Worm (Caenorhabditis elegans) whole organism, L3 larva: Measurements from ENCODE around the gene Y54G2A.13.

Experiments
- R02D3.7 ChIP-seq: fragments of 150-350 bp; optimal IDR thresholded peaks from 2 replicates; lab custom pipeline; 2014; ENCODE audit warnings: missing biosample characterization, missing genetic modification characterization
- ZK546.5 ChIP-seq: sonication (generic microtip); optimal IDR thresholded peaks from 2 replicates; lab custom pipeline; 2017; ENCODE audit warnings: missing biosample characterization, missing genetic modification characterization
- ama-1 ChIP-seq: fragments of 150-350 bp; optimal IDR thresholded peaks from 2 replicates; lab custom pipeline; 2018
- ceh-16 ChIP-seq: sonication (generic microtip); optimal IDR thresholded peaks from 2 replicates; lab custom pipeline; 2017; ENCODE audit warnings: missing biosample characterization, missing genetic modification characterization
- ceh-28 ChIP-seq: fragments of 150-350 bp; optimal IDR thresholded peaks from 2 replicates; lab custom pipeline; 2014; ENCODE audit warnings: missing biosample characterization, missing genetic modification reagents, missing genetic modification characterization
- ceh-9 ChIP-seq: sonication (generic microtip); optimal IDR thresholded peaks from 2 replicates; lab custom pipeline; 2018; ENCODE audit warnings: missing biosample characterization, missing genetic modification characterization
- daf-12 ChIP-seq: fragments of 150-350 bp; optimal IDR thresholded peaks from 2 replicates; lab custom pipeline; 2014; ENCODE audit warnings: missing biosample characterization, missing genetic modification reagents, missing genetic modification characterization
- egl-27 ChIP-seq: sonication (generic microtip); optimal IDR thresholded peaks from 4 replicates; lab custom pipeline; 2017; ENCODE audit warnings: missing biosample characterization, missing genetic modification reagents, missing genetic modification characterization
- egl-5 ChIP-seq: fragments of 150-350 bp; optimal IDR thresholded peaks from 2 replicates; lab custom pipeline; 2017; ENCODE audit warnings: missing biosample characterization, missing genetic modification reagents, missing genetic modification characterization, inconsistent platforms
- elt-1 ChIP-seq: fragments of 150-350 bp; optimal IDR thresholded peaks from 2 replicates; lab custom pipeline; 2014; ENCODE audit warnings: missing biosample characterization, missing genetic modification characterization
- elt-2 ChIP-seq: sonication (generic microtip); optimal IDR thresholded peaks from 2 replicates; lab custom pipeline; 2016; ENCODE audit warnings: missing genetic modification reagents, mild to moderate bottlenecking, missing genetic modification characterization, missing compliant biosample characterization
- eor-1 ChIP-seq, 2 experiments: fragments of 150-350 bp; optimal IDR thresholded peaks; 2 replicates each; lab custom pipeline; 2014 to 2018; ENCODE audit warnings: missing biosample characterization in 2 of 2, missing genetic modification characterization in 2 of 2
- fkh-10 ChIP-seq: sonication (generic microtip); optimal IDR thresholded peaks from 2 replicates; lab custom pipeline; 2017; ENCODE audit warnings: missing biosample characterization, missing genetic modification reagents, missing genetic modification characterization
- fkh-2 ChIP-seq: fragments of 150-350 bp; optimal IDR thresholded peaks from 2 replicates; lab custom pipeline; 2014; ENCODE audit warnings: missing biosample characterization, missing genetic modification reagents, missing genetic modification characterization
- fos-1 ChIP-seq: fragments of 150-350 bp; optimal IDR thresholded peaks from 2 replicates; lab custom pipeline; 2014; ENCODE audit warnings: missing biosample characterization, missing genetic modification characterization
- hmg-11 ChIP-seq: sonication (generic microtip); optimal IDR thresholded peaks from 2 replicates; lab custom pipeline; 2016; ENCODE audit warnings: missing genetic modification characterization, missing compliant biosample characterization
- jun-1 ChIP-seq: fragments of 150-350 bp; optimal IDR thresholded peaks from 2 replicates; lab custom pipeline; 2014; ENCODE audit warnings: missing biosample characterization, missing genetic modification reagents, missing genetic modification characterization
- lin-39 ChIP-seq: fragments of 150-350 bp; optimal IDR thresholded peaks from 2 replicates; lab custom pipeline; 2018; ENCODE audit warnings: missing biosample characterization, missing genetic modification reagents, missing genetic modification characterization
- lsy-12 ChIP-seq: sonication (generic microtip); optimal IDR thresholded peaks from 2 replicates; lab custom pipeline; 2016; ENCODE audit warnings: mild to moderate bottlenecking, missing genetic modification characterization, missing compliant biosample characterization
- mml-1 ChIP-seq: fragments of 150-350 bp; sonication (generic microtip); optimal IDR thresholded peaks from 3 replicates; lab custom pipeline; 2014; ENCODE audit warnings: missing biosample characterization, missing genetic modification characterization
- nfya-1 ChIP-seq: sonication (generic microtip); optimal IDR thresholded peaks from 2 replicates; lab custom pipeline; 2017; ENCODE audit warnings: missing genetic modification characterization, mild to moderate bottlenecking, missing compliant biosample characterization, antibody characterized with exemption, moderate library complexity; ENCODE audit not compliant: insufficient read depth
- nhr-11 ChIP-seq: fragments of 150-350 bp; optimal IDR thresholded peaks from 2 replicates; lab custom pipeline; 2014; ENCODE audit warnings: missing biosample characterization, missing genetic modification characterization
- nhr-12 ChIP-seq: fragments of 150-350 bp; optimal IDR thresholded peaks from 2 replicates; lab custom pipeline; 2014; ENCODE audit warnings: missing biosample characterization, missing genetic modification characterization
- nhr-23 ChIP-seq: fragments of 150-350 bp; optimal IDR thresholded peaks from 2 replicates; lab custom pipeline; 2014; ENCODE audit warnings: missing biosample characterization, missing genetic modification reagents, missing genetic modification characterization
- nhr-237 ChIP-seq: fragments of 150-350 bp; optimal IDR thresholded peaks from 2 replicates; lab custom pipeline; 2014; ENCODE audit warnings: missing biosample characterization, missing genetic modification characterization
- nhr-25 ChIP-seq: sonication (generic microtip); optimal IDR thresholded peaks from 2 replicates; lab custom pipeline; 2017; ENCODE audit warnings: missing biosample characterization, missing genetic modification characterization
- nhr-28 ChIP-seq: fragments of 150-350 bp; optimal IDR thresholded peaks from 2 replicates; lab custom pipeline; 2014; ENCODE audit warnings: missing biosample characterization, missing genetic modification characterization
- nhr-43 ChIP-seq: sonication (generic microtip); optimal IDR thresholded peaks from 2 replicates; lab custom pipeline; 2016; ENCODE audit warnings: mild to moderate bottlenecking, missing genetic modification characterization, missing compliant biosample characterization; ENCODE audit not compliant: poor library complexity, severe bottlenecking
- nhr-67 ChIP-seq: fragments of 150-350 bp; optimal IDR thresholded peaks from 2 replicates; lab custom pipeline; 2014; ENCODE audit warnings: missing biosample characterization, missing genetic modification characterization
- nhr-76 ChIP-seq: fragments of 150-350 bp; sonication (generic microtip); optimal IDR thresholded peaks from 5 replicates; lab custom pipeline; 2014; ENCODE audit warnings: missing biosample characterization, missing genetic modification characterization
- pha-4 ChIP-seq: fragments of 150-350 bp; optimal IDR thresholded peaks from 2 replicates; lab custom pipeline; 2014; ENCODE audit warnings: missing biosample characterization, missing genetic modification reagents, missing genetic modification characterization
- pqm-1 ChIP-seq: fragments of 150-350 bp; optimal IDR thresholded peaks from 2 replicates; lab custom pipeline; 2017; ENCODE audit warnings: missing biosample characterization, missing genetic modification characterization, inconsistent platforms
- sea-2 ChIP-seq: fragments of 150-350 bp; sonication (generic microtip); optimal IDR thresholded peaks from 4 replicates; lab custom pipeline; 2014; ENCODE audit warnings: missing biosample characterization, missing genetic modification reagents, missing genetic modification characterization
- tbx-2 ChIP-seq: sonication (generic microtip); optimal IDR thresholded peaks from 2 replicates; lab custom pipeline; 2016; ENCODE audit warnings: mild to moderate bottlenecking, missing genetic modification characterization, missing compliant biosample characterization
- unc-62 ChIP-seq: fragments of 150-350 bp; sonication (generic microtip); optimal IDR thresholded peaks from 4 replicates; lab custom pipeline; 2014; ENCODE audit warnings: missing biosample characterization, missing genetic modification reagents, missing genetic modification characterization
- zag-1 ChIP-seq: fragments of 150-350 bp; optimal IDR thresholded peaks from 2 replicates; lab custom pipeline; 2014; ENCODE audit warnings: missing biosample characterization, missing genetic modification characterization
- ztf-11 ChIP-seq: fragments of 150-350 bp; optimal IDR thresholded peaks from 2 replicates; lab custom pipeline; 2014; ENCODE audit warnings: missing biosample characterization, missing genetic modification characterization

Y54G2A.13 gene

ce11 chrIV:2819633-2820032 lies at the start of gene Y54G2A.13:
Gene Y54G2A.13 (minus strand): TSS chrIV:2819733.
- TF ChIP-seq ztf-11 (tag; lab: Kevin White, UChicago) (no peak), nhr-28 (no peak), ZK546.5 (tag; lab: Kevin White, UChicago) (no peak), egl-5 (tag; lab: Kevin White, UChicago) (no peak), nhr-76 (tag; lab: Kevin White, UChicago) (no peak), nhr-237 (no peak), ceh-28 (no peak), fkh-10 (no peak), ceh-16 (tag; lab: Kevin White, UChicago) (no peak), nhr-11 (no peak), mml-1 (tag; lab: Kevin White, UChicago) (no peak), eor-1 (tag; optimal IDR thresholded peaks at IDR 0.05; lab: Kevin White, UChicago) (no peak), fkh-2 (tag; lab: Kevin White, UChicago) (no peak), sea-2 (no peak), fos-1 (no peak), nhr-67 (tag; lab: Kevin White, UChicago) (no peak), ama-1 (lab: Kevin White, UChicago) (no peak)

ce11 chrIV:2864743-2865142 lies 45.2 kb upstream of the Y54G2A.13 start, which contains the start of gene Y54G2A.16:
Gene Y54G2A.16 (minus strand): TSS chrIV:2864843.
- TF ChIP-seq lin-39 (tag; lab: Kevin White, UChicago) (no peak), fkh-10 (no peak), R02D3.7 (tag; lab: Kevin White, UChicago) (no peak), fkh-2 (tag; lab: Kevin White, UChicago) (no peak), nhr-12 (tag; lab: Kevin White, UChicago) (no peak), ztf-11 (tag; lab: Kevin White, UChicago) (no peak), tbx-2 (no peak), ZK546.5 (tag; lab: Kevin White, UChicago) (no peak)

ce11 chrIV:2858734-2859133 lies 39.2 kb upstream of the Y54G2A.13 start:
- TF ChIP-seq pha-4 (tag; lab: Kevin White, UChicago) = no peak
- TF ChIP-seq nhr-67 (tag; lab: Kevin White, UChicago) = no peak
- TF ChIP-seq fkh-10 = peak; percentile 83
- TF ChIP-seq nhr-25 (tag; lab: Kevin White, UChicago) = no peak

- TF ChIP-seq nfya-1 (tag; lab: Kevin White, UChicago) (no peak), elt-2 (peak; percentile 93), lsy-12 (tag; lab: Kevin White, UChicago) (no peak), zag-1 (tag; lab: Kevin White, UChicago) (no peak), nhr-43 (tag; lab: Kevin White, UChicago) (no peak), unc-62 (GFP tag; lab: Kevin White, UChicago) (no peak), lin-39 (tag; lab: Kevin White, UChicago) (no peak), nhr-23 (tag; lab: Kevin White, UChicago) (no peak), nhr-237 (no peak), tbx-2 (no peak), pha-4 (tag; lab: Kevin White, UChicago) (no peak), daf-12 (no peak), R02D3.7 (tag; lab: Kevin White, UChicago) (no peak), fos-1 (no peak), jun-1 (tag; lab: Kevin White, UChicago) (peak; percentile 12), elt-1 (tag; lab: Kevin White, UChicago) (no peak), ceh-16 (tag; lab: Kevin White, UChicago) (no peak), eor-1 (tag; optimal IDR thresholded peaks at IDR 0.05; lab: Kevin White, UChicago) (no peak), hmg-11 (no peak), pqm-1 (tag; lab: Kevin White, UChicago) (peak; percentile 95), egl-27 (tag; lab: Kevin White, UChicago) (no peak), nhr-11 (no peak), ceh-9 (tag; lab: Kevin White, UChicago) (no peak), ZK546.5 (tag; lab: Kevin White, UChicago) (no peak)
These were observed 35.7 kb upstream of the Y54G2A.13 start for ce11 chrIV:2855056-2855752.
